Worm (Caenorhabditis elegans) whole organism, L1 larva: ENCODE measurements around the gene Y49F6B.19.

ENCODE experiments used
- C04F5.9 ChIP-seq: sonication (generic microtip); optimal IDR thresholded peaks from 2 replicates; lab custom pipeline; 2016; ENCODE audit warnings: missing genetic modification characterization, missing compliant biosample characterization
- C16A3.4 ChIP-seq: fragments of 150-350 bp; optimal IDR thresholded peaks from 2 replicates; lab custom pipeline; 2014; ENCODE audit warnings: missing biosample characterization, missing genetic modification characterization
- F16B12.6 ChIP-seq: fragments of 150-350 bp; optimal IDR thresholded peaks from 2 replicates; lab custom pipeline; 2014; ENCODE audit warnings: missing biosample characterization, missing genetic modification characterization
- Y116A8C.19 ChIP-seq: sonication (generic microtip); optimal IDR thresholded peaks from 2 replicates; lab custom pipeline; 2016; ENCODE audit warnings: missing compliant biosample characterization, missing genetic modification characterization, borderline replicate concordance
- blmp-1 ChIP-seq: fragments of 150-350 bp; optimal IDR thresholded peaks from 2 replicates; lab custom pipeline; 2014; ENCODE audit warnings: missing biosample characterization, missing genetic modification characterization
- ceh-82 ChIP-seq, 3 experiments: fragments of 150-350 bp in 1 of 3; sonication (generic microtip) in 2 of 3; optimal IDR thresholded peaks; 2 replicates each; lab custom pipeline; 2014 to 2017; ENCODE audit warnings: missing biosample characterization in 3 of 3, missing genetic modification characterization in 3 of 3
- ceh-88 ChIP-seq: fragments of 200-800 bp; sonication (Bioruptor generic); IDR thresholded peaks from 2 replicates; pipeline ENCODE4 v1.3.6; 2022; ENCODE audit warnings: missing genetic modification characterization, missing compliant biosample characterization
- dsc-1 ChIP-seq: sonication (generic microtip); optimal IDR thresholded peaks from 2 replicates; lab custom pipeline; 2016; ENCODE audit warnings: mild to moderate bottlenecking, missing genetic modification characterization, missing compliant biosample characterization
- efl-1 ChIP-seq, 4 experiments: fragments of 150-350 bp; optimal IDR thresholded peaks in 3 of 4; peaks in 1 of 4; 1 replicate in 1 of 4; 2 replicates in 3 of 4; lab custom pipeline; 2014; ENCODE audit warnings: missing biosample characterization in 2 of 4, missing genetic modification characterization in 2 of 4, missing genetic modification reagents in 2 of 4
- elt-3 ChIP-seq, 6 experiments: fragments of 150-350 bp in 1 of 6; sonication (generic microtip); optimal IDR thresholded peaks; 2 replicates each; lab custom pipeline; 2017 to 2018; ENCODE audit warnings: missing biosample characterization in 6 of 6, missing genetic modification characterization in 6 of 6, inconsistent platforms in 1 of 6
- ets-5 ChIP-seq: fragments of 200-800 bp; sonication (Bioruptor generic); IDR thresholded peaks from 2 replicates; pipeline ENCODE4 v1.3.6; 2022; ENCODE audit warnings: missing genetic modification characterization, missing compliant biosample characterization
- fkh-10 ChIP-seq: sonication (generic microtip); optimal IDR thresholded peaks from 2 replicates; lab custom pipeline; 2017; ENCODE audit warnings: missing biosample characterization, missing genetic modification reagents, missing genetic modification characterization
- fkh-4 ChIP-seq: sonication (generic microtip); optimal IDR thresholded peaks from 2 replicates; lab custom pipeline; 2016; ENCODE audit warnings: missing compliant biosample characterization, missing genetic modification characterization, borderline replicate concordance
- fkh-8 ChIP-seq: sonication (generic microtip); optimal IDR thresholded peaks from 2 replicates; lab custom pipeline; 2016; ENCODE audit warnings: mild to moderate bottlenecking, missing genetic modification characterization, missing compliant biosample characterization
- fos-1 ChIP-seq: fragments of 150-350 bp; optimal IDR thresholded peaks from 2 replicates; lab custom pipeline; 2014; ENCODE audit warnings: missing biosample characterization, missing genetic modification characterization
- grh-1 ChIP-seq: fragments of 200-800 bp; sonication (Bioruptor generic); IDR thresholded peaks from 2 replicates; pipeline ENCODE4 v1.3.6; 2022; ENCODE audit warnings: missing genetic modification reagents, missing genetic modification characterization, missing compliant biosample characterization
- hpl-2 ChIP-seq: fragments of 150-350 bp; optimal IDR thresholded peaks from 2 replicates; lab custom pipeline; 2014; ENCODE audit warnings: missing biosample characterization, missing genetic modification reagents, missing genetic modification characterization
- irx-1 ChIP-seq: sonication (generic microtip); optimal IDR thresholded peaks from 2 replicates; lab custom pipeline; 2016; ENCODE audit warnings: missing genetic modification characterization, missing compliant biosample characterization
- lin-13 ChIP-seq: fragments of 150-350 bp; optimal IDR thresholded peaks from 2 replicates; lab custom pipeline; 2014; ENCODE audit warnings: missing biosample characterization, missing genetic modification reagents, missing genetic modification characterization
- lin-14 ChIP-seq: fragments of 200-800 bp; sonication (Bioruptor generic); optimal IDR thresholded peaks from 2 replicates; lab custom pipeline; 2018; ENCODE audit warnings: mild to moderate bottlenecking, missing genetic modification characterization, moderate library complexity, missing compliant biosample characterization
- lin-15B ChIP-seq: fragments of 150-350 bp; sonication (generic microtip); optimal IDR thresholded peaks from 3 replicates; lab custom pipeline; 2014; ENCODE audit warnings: missing biosample characterization, missing genetic modification characterization
- lin-35 ChIP-seq, 2 experiments: fragments of 150-350 bp; optimal IDR thresholded peaks; 2 replicates each; lab custom pipeline; 2014; ENCODE audit warnings: missing biosample characterization in 2 of 2, missing genetic modification characterization in 2 of 2, missing genetic modification reagents in 2 of 2
- lsy-2 ChIP-seq, 2 experiments: fragments of 150-350 bp; optimal IDR thresholded peaks; 2 replicates each; lab custom pipeline; 2014; ENCODE audit warnings: missing biosample characterization in 2 of 2, missing genetic modification characterization in 2 of 2
- mab-9 ChIP-seq: fragments of 200-800 bp; sonication (Bioruptor generic); IDR thresholded peaks from 2 replicates; pipeline ENCODE4 v1.3.6; 2022; ENCODE audit warnings: missing genetic modification reagents, missing genetic modification characterization, missing compliant biosample characterization
- mdl-1 ChIP-seq, 2 experiments: fragments of 150-350 bp; optimal IDR thresholded peaks; 2 replicates each; lab custom pipeline; 2014 to 2017; ENCODE audit warnings: missing biosample characterization in 2 of 2, missing genetic modification characterization in 2 of 2, inconsistent platforms in 1 of 2
- mep-1 ChIP-seq: fragments of 150-350 bp; optimal IDR thresholded peaks from 2 replicates; lab custom pipeline; 2014; ENCODE audit warnings: missing biosample characterization, missing genetic modification characterization
- nhr-19 ChIP-seq: fragments of 200-800 bp; sonication (Bioruptor generic); conservative IDR thresholded peaks from 2 replicates; pipeline ENCODE4 v1.3.6; 2022; ENCODE audit warnings: missing genetic modification characterization, missing compliant biosample characterization
- nhr-20 ChIP-seq: sonication (generic microtip); optimal IDR thresholded peaks from 2 replicates; lab custom pipeline; 2016; ENCODE audit warnings: mild to moderate bottlenecking, missing genetic modification characterization, missing compliant biosample characterization
- nhr-47 ChIP-seq: sonication (generic microtip); optimal IDR thresholded peaks from 2 replicates; lab custom pipeline; 2016; ENCODE audit warnings: mild to moderate bottlenecking, missing genetic modification characterization, moderate library complexity, missing compliant biosample characterization
- nhr-71 ChIP-seq: sonication (generic microtip); optimal IDR thresholded peaks from 2 replicates; lab custom pipeline; 2016; ENCODE audit warnings: mild to moderate bottlenecking, missing genetic modification characterization, moderate library complexity, missing compliant biosample characterization
- nhr-77 ChIP-seq: fragments of 150-350 bp; optimal IDR thresholded peaks from 2 replicates; lab custom pipeline; 2014; ENCODE audit warnings: missing biosample characterization, missing genetic modification characterization
- nhr-84 ChIP-seq: sonication (generic microtip); optimal IDR thresholded peaks from 2 replicates; lab custom pipeline; 2017; ENCODE audit warnings: missing biosample characterization, missing genetic modification characterization
- nhr-85 ChIP-seq: sonication (generic microtip); peaks from one replicate; lab custom pipeline; 2016; ENCODE audit warnings: missing genetic modification characterization, inconsistent platforms, missing compliant biosample characterization
- nhr-90 ChIP-seq: sonication (generic microtip); optimal IDR thresholded peaks from 2 replicates; lab custom pipeline; 2016; ENCODE audit warnings: mild to moderate bottlenecking, missing genetic modification characterization, missing compliant biosample characterization; ENCODE audit not compliant: poor library complexity
- pag-3 ChIP-seq: sonication (generic microtip); optimal IDR thresholded peaks from 2 replicates; lab custom pipeline; 2017; ENCODE audit warnings: missing genetic modification characterization, mild to moderate bottlenecking, missing compliant biosample characterization, antibody characterized with exemption, borderline replicate concordance; ENCODE audit not compliant: insufficient read depth
- pax-3 ChIP-seq: fragments of 200-800 bp; sonication (Bioruptor generic); optimal IDR thresholded peaks from 2 replicates; lab custom pipeline; 2018; ENCODE audit warnings: mild to moderate bottlenecking, missing genetic modification characterization, moderate library complexity, missing compliant biosample characterization
- snpc-4 ChIP-seq: fragments of 150-350 bp; optimal IDR thresholded peaks from 2 replicates; lab custom pipeline; 2014; ENCODE audit warnings: missing biosample characterization, missing genetic modification characterization
- snu-23 ChIP-seq: sonication (generic microtip); optimal IDR thresholded peaks from 2 replicates; lab custom pipeline; 2016; ENCODE audit warnings: missing genetic modification characterization, missing compliant biosample characterization
- sptf-1 ChIP-seq: fragments of 150-350 bp; optimal IDR thresholded peaks from 2 replicates; lab custom pipeline; 2014; ENCODE audit warnings: missing biosample characterization, missing genetic modification characterization
- swsn-7 ChIP-seq: sonication (generic microtip); optimal IDR thresholded peaks from 2 replicates; lab custom pipeline; 2016; ENCODE audit warnings: missing genetic modification characterization, missing compliant biosample characterization
- tbx-2 ChIP-seq: sonication (generic microtip); optimal IDR thresholded peaks from 2 replicates; lab custom pipeline; 2016; ENCODE audit warnings: missing genetic modification characterization, missing compliant biosample characterization
- tlp-1 ChIP-seq: fragments of 150-350 bp; optimal IDR thresholded peaks from 2 replicates; lab custom pipeline; 2014; ENCODE audit warnings: missing biosample characterization, missing genetic modification characterization
- unc-62 ChIP-seq: fragments of 150-350 bp; optimal IDR thresholded peaks from 2 replicates; lab custom pipeline; 2014; ENCODE audit warnings: missing biosample characterization, missing genetic modification reagents, missing genetic modification characterization
- unc-86 ChIP-seq: sonication (generic microtip); optimal IDR thresholded peaks from 2 replicates; lab custom pipeline; 2016; ENCODE audit warnings: missing genetic modification characterization, missing compliant biosample characterization
- unc-98 ChIP-seq: fragments of 200-800 bp; sonication (Bioruptor generic); IDR thresholded peaks from 2 replicates; pipeline ENCODE4 v1.3.6; 2022; ENCODE audit warnings: missing genetic modification characterization, missing compliant biosample characterization
- xbp-1 ChIP-seq: sonication (generic microtip); optimal IDR thresholded peaks from 2 replicates; lab custom pipeline; 2016; ENCODE audit warnings: missing genetic modification characterization, missing compliant biosample characterization

The Y49F6B.19 gene

ce11 chrII:3527460-3527859 lies 15.3 kb upstream of the Y49F6B.19 start:
- TF ChIP-seq unc-62 (no peak), dsc-1 (peak; percentile 29), pag-3 (tag; lab: Kevin White, UChicago) (no peak), fkh-8 (no peak), unc-86 (tag; lab: Kevin White, UChicago) (no peak), tlp-1 (tag; lab: Kevin White, UChicago) (no peak), efl-1 (optimal IDR thresholded peaks at IDR 0.05; lab: Kevin White, UChicago) (no peak), efl-1 (GFP tag; optimal IDR thresholded peaks at IDR 0.05 in 1 of 2; lab: Kevin White, UChicago) (peak in 1 of 2 experiments; percentile 65), ets-5 (GFP tag; lab: Robert Waterston, UW) (no peak), hpl-2 (GFP tag; lab: Kevin White, UChicago) (no peak), elt-3 (tag; optimal IDR thresholded peaks at IDR 0.05; lab: Kevin White, UChicago) (no peak), nhr-71 (no peak), ceh-88 (no peak), nhr-20 (no peak), lsy-2 (tag; optimal IDR thresholded peaks at IDR 0.05; lab: Kevin White, UChicago) (no peak), nhr-84 (tag; lab: Kevin White, UChicago) (no peak), sptf-1 (tag; lab: Kevin White, UChicago) (no peak), lin-35 (GFP tag; optimal IDR thresholded peaks at IDR 0.05; lab: Kevin White, UChicago) (no peak), tbx-2 (peak; percentile 10), xbp-1 (tag; lab: Kevin White, UChicago) (no peak), Y116A8C.19 (no peak), lin-14 (peak; percentile 40), ceh-82 (tag; optimal IDR thresholded peaks at IDR 0.05; lab: Kevin White, UChicago) (no peak), snpc-4 (tag; lab: Kevin White, UChicago) (no peak), mab-9 (GFP tag; lab: Robert Waterston, UW) (no peak)
- TF ChIP-seq, all 84 proteins: peak for 4

ce11 chrII:3524097-3524496 lies 12.0 kb upstream of the Y49F6B.19 start, which contains the start of gene col-72:
Gene col-72 (minus strand): TSS chrII:3524197.
- TF ChIP-seq efl-1 (optimal IDR thresholded peaks at IDR 0.05; lab: Kevin White, UChicago) (no peak), efl-1 (GFP tag; optimal IDR thresholded peaks at IDR 0.05 in 1 of 2; lab: Kevin White, UChicago) (peak in 1 of 2 experiments; percentile 50), pax-3 (tag; lab: Kevin White, UChicago) (no peak)
- TF ChIP-seq, all 84 proteins: peak for 1

ce11 chrII:3523547-3523946 lies 11.4 kb upstream of the Y49F6B.19 start:
- TF ChIP-seq snpc-4 (tag; lab: Kevin White, UChicago): peak; percentile 13
- peak; percentile 61 for TF ChIP-seq lin-13
- peak; percentile 39 for TF ChIP-seq irx-1
- TF ChIP-seq lin-15B: peak; percentile 84
- TF ChIP-seq nhr-77 (tag; lab: Kevin White, UChicago): peak; percentile 87
- peak; percentile 51 for TF ChIP-seq C16A3.4
- TF ChIP-seq grh-1 (GFP tag; lab: Robert Waterston, UW): peak; percentile 83
- peak; percentile 57 for TF ChIP-seq unc-86 (tag; lab: Kevin White, UChicago)
- TF ChIP-seq fkh-4 (tag; lab: Kevin White, UChicago): peak; percentile 18
- TF ChIP-seq lin-35 (GFP tag; optimal IDR thresholded peaks at IDR 0.05; lab: Kevin White, UChicago): peak; percentile 67 to 75
- peak; percentile 58 for TF ChIP-seq dsc-1
- TF ChIP-seq tbx-2: peak; percentile 74
- TF ChIP-seq F16B12.6 (tag; lab: Kevin White, UChicago): peak; percentile 80
- TF ChIP-seq nhr-90: peak; percentile 40
- TF ChIP-seq fos-1: peak; percentile 25
- TF ChIP-seq snu-23 (GFP tag; lab: Kevin White, UChicago): peak; percentile 85
- peak; percentile 43 for TF ChIP-seq fkh-10 (GFP tag; lab: Kevin White, UChicago)
- TF ChIP-seq pax-3 (tag; lab: Kevin White, UChicago): peak; percentile 77
- TF ChIP-seq lsy-2 (tag; optimal IDR thresholded peaks at IDR 0.05; lab: Kevin White, UChicago): peak; percentile 94 to 97
- peak; percentile 79 for TF ChIP-seq fkh-8
- TF ChIP-seq lin-14: peak; percentile 81
- peak; percentile 88 for TF ChIP-seq nhr-19 (GFP tag; lab: Robert Waterston, UW)
- peak; percentile 15 for TF ChIP-seq blmp-1
- TF ChIP-seq xbp-1 (tag; lab: Kevin White, UChicago): peak; percentile 69
- TF ChIP-seq unc-98: peak; percentile 57; the same call in 1 of the 2 replicates
- peak; percentile 88 for TF ChIP-seq nhr-71
- peak in 1 of 2 experiments; percentile 27 for TF ChIP-seq mdl-1 (tag; optimal IDR thresholded peaks at IDR 0.05; lab: Kevin White, UChicago)
- peak; percentile 68 for TF ChIP-seq C04F5.9
- peak in 2 of 3 experiments; percentile 50 to 54 for TF ChIP-seq ceh-82 (tag; optimal IDR thresholded peaks at IDR 0.05; lab: Kevin White, UChicago)
- TF ChIP-seq efl-1 (optimal IDR thresholded peaks at IDR 0.05; lab: Kevin White, UChicago): peak; percentile 71 to 79
- TF ChIP-seq efl-1 (GFP tag; optimal IDR thresholded peaks at IDR 0.05 in 1 of 2; lab: Kevin White, UChicago): peak; percentile 66 to 97
- TF ChIP-seq nhr-47 (tag; lab: Kevin White, UChicago): peak; percentile 84
- peak; percentile 45 for TF ChIP-seq mep-1 (tag; lab: Kevin White, UChicago)
- peak; percentile 70 for TF ChIP-seq nhr-85 (tag; lab: Kevin White, UChicago)
- TF ChIP-seq nhr-20: peak; percentile 79
- TF ChIP-seq swsn-7: peak; percentile 73
